Worm (Caenorhabditis elegans) whole organism, L4 larva: ENCODE data around the gene F11D5.1.

Experiments
- fkh-10 ChIP-seq: fragments of 150-350 bp; optimal IDR thresholded peaks from 2 replicates; lab custom pipeline; 2014; ENCODE audit warnings: missing biosample characterization, missing genetic modification reagents, missing genetic modification characterization
- lsy-2 ChIP-seq, 2 experiments: fragments of 150-350 bp in 1 of 2; sonication (generic microtip) in 1 of 2; optimal IDR thresholded peaks; 2 replicates each; lab custom pipeline; 2014 to 2017; ENCODE audit warnings: missing biosample characterization in 2 of 2, missing genetic modification characterization in 2 of 2
- nhr-111 ChIP-seq: fragments of 200-800 bp; sonication (Bioruptor generic); optimal IDR thresholded peaks from 2 replicates; lab custom pipeline; 2018; ENCODE audit warnings: mild to moderate bottlenecking, missing genetic modification characterization, missing compliant biosample characterization
- nhr-41 ChIP-seq: fragments of 200-800 bp; sonication (Bioruptor generic); IDR thresholded peaks from 2 replicates; pipeline ENCODE4 v1.3.6; 2022; ENCODE audit warnings: missing genetic modification reagents, missing genetic modification characterization, missing compliant biosample characterization
- pqm-1 ChIP-seq: sonication (generic microtip); optimal IDR thresholded peaks from 2 replicates; lab custom pipeline; 2017; ENCODE audit warnings: missing biosample characterization, missing genetic modification characterization
- snpc-1.2 ChIP-seq: fragments of 200-800 bp; sonication (Bioruptor generic); IDR thresholded peaks from 2 replicates; pipeline ENCODE4 v1.3.6; 2022; ENCODE audit warnings: missing genetic modification reagents, missing genetic modification characterization, missing compliant biosample characterization
- tra-1 ChIP-seq: fragments of 200-800 bp; sonication (Bioruptor generic); IDR thresholded peaks from 2 replicates; pipeline ENCODE4 v1.3.6; 2022; ENCODE audit warnings: missing genetic modification reagents, missing genetic modification characterization, missing compliant biosample characterization
- unc-130 ChIP-seq: sonication (generic microtip); optimal IDR thresholded peaks from 2 replicates; lab custom pipeline; 2016; ENCODE audit warnings: missing genetic modification reagents, missing genetic modification characterization, missing compliant biosample characterization
- unc-62 ChIP-seq, 3 experiments: fragments of 150-350 bp in 1 of 3; sonication (generic microtip); optimal IDR thresholded peaks in 2 of 3; peaks in 1 of 3; 1 replicate in 1 of 3; 2 replicates in 2 of 3; lab custom pipeline; 2014 to 2017; ENCODE audit warnings: missing biosample characterization in 3 of 3, missing genetic modification characterization in 3 of 3, missing genetic modification reagents in 3 of 3, missing genotype in 1 of 3

- TF ChIP-seq unc-130 (no peak), fkh-10 (no peak), lsy-2 (tag; optimal IDR thresholded peaks at IDR 0.05; lab: Kevin White, UChicago) (no peak), tra-1 (no peak), pqm-1 (tag; lab: Kevin White, UChicago) (no peak), nhr-111 (GFP tag; lab: Kevin White, UChicago) (no peak), unc-62 (GFP tag; optimal IDR thresholded peaks at IDR 0.05 in 1 of 2; lab: Kevin White, UChicago) (no peak), unc-62 (tag; optimal IDR thresholded peaks at IDR 0.05; lab: Kevin White, UChicago) (no peak), nhr-41 (GFP tag; lab: Robert Waterston, UW) (no peak), snpc-1.2 (GFP tag; lab: Robert Waterston, UW) (no peak)
Observed at ce11 chrX:3283189-3283588, 49.7 kb upstream of the F11D5.1 start.
